ENCODE assay signal across 5 fruit fly cellular contexts in the genomic region with DNA sequence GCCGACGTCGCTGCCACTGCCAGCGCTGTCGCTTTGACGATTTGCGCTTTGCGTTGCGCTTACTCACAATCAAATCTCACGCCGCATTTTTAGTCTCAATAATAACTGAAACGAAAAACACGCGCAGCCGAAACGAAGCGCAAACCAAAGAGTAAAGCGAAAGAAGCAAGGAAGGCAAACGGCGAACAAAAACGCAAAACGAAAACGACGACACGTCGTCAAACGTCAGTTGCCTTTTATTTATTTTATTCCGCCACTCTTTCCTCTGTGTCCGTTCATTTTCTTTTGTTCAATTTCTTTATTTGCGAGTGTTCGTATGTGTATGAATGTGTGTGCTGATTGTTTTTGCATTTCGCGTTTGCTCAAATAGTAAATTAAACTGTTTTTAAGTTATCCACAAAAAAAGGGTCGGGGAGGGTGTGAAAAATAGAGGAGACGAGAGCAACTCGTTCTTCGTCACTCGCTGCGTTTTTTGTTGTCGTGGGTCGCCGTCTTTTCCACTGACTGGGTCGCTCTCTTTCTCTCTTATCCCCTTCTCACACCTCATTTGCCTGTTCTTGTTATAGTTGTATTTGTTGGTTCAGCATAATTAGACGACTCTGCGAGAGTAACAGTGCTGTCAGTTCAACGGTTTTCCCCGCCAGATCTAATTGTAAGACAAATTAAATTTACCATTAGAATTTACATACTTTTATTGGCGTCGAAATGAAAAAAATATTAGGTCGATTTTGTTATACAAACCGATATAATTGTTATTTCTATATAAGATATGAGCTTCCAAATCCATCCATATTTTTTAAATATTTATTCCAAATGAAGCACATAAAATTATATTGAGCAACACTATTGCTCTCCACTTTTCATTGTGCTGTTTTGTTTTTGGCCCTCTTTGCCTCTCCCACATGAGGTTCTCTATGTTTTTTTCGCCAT.
TF ChIP-seq lines count a peak whose summit lies in the region.

No protein-coding gene starts in this region.

TF ChIP-seq in whole organism, adult, 20 proteins besides CTCF, POLR2A, EP300 and RAD21 (continued from another document):
- no peak for TF ChIP-seq cnc (optimal IDR thresholded peaks at IDR 0.05; lab: Kevin White, UChicago)
- TF ChIP-seq kay (GFP tag; lab: Kevin White, UChicago; ENCODE audit: borderline replicate concordance), result peak; percentile 97
- TF ChIP-seq pad (GFP tag; optimal IDR thresholded peaks at IDR 0.05; lab: Kevin White, UChicago), result peak; percentile 85
- no peak for TF ChIP-seq toe (GFP tag; optimal IDR thresholded peaks at IDR 0.05; lab: Kevin White, UChicago)
- peak; percentile 20 for TF ChIP-seq CG1620 (GFP tag; optimal IDR thresholded peaks at IDR 0.05; lab: Kevin White, UChicago)
TF ChIP-seq in whole organism, adult: peak in this region for 12.

TF ChIP-seq in whole organism, embryonic, 481 proteins besides CTCF, POLR2A, EP300 and RAD21 (continued from another document and continues in another):
- TF ChIP-seq Sin3A (optimal IDR thresholded peaks at IDR 0.05; lab: Kevin White, UChicago), result no peak
- no peak for TF ChIP-seq Tbp (GFP tag; optimal IDR thresholded peaks at IDR 0.05; lab: Kevin White, UChicago)
- no peak for TF ChIP-seq trh (GFP tag; optimal IDR thresholded peaks at IDR 0.05; lab: Kevin White, UChicago)
- no peak for TF ChIP-seq Stat92E (GFP tag; optimal IDR thresholded peaks at IDR 0.05; lab: Kevin White, UChicago)
- TF ChIP-seq cas (GFP tag; IDR thresholded peaks at IDR 0.05; lab: Robert Waterston, UW), result no peak
- peak; percentile 35; the same call in 1 of the 3 replicates for TF ChIP-seq otp (GFP tag; IDR thresholded peaks at IDR 0.05; lab: Robert Waterston, UW)
- peak; percentile 38 for TF ChIP-seq Camta (GFP tag; optimal IDR thresholded peaks at IDR 0.05; lab: Kevin White, UChicago)
- no peak for TF ChIP-seq p53 (GFP tag; optimal IDR thresholded peaks at IDR 0.05; lab: Kevin White, UChicago)
- peak; percentile 63 for TF ChIP-seq D19B (GFP tag; optimal IDR thresholded peaks at IDR 0.05; lab: Kevin White, UChicago)
- peak; percentile 72 for TF ChIP-seq Dek (tag; optimal IDR thresholded peaks at IDR 0.05; lab: Kevin White, UChicago)
- TF ChIP-seq MTF-1 (GFP tag; optimal IDR thresholded peaks at IDR 0.05; lab: Kevin White, UChicago; ENCODE audit: borderline replicate concordance), result no peak
- TF ChIP-seq CG16815 (GFP tag; optimal IDR thresholded peaks at IDR 0.05; lab: Kevin White, UChicago), result peak; percentile 41
- peak; percentile 12 for TF ChIP-seq CG4854 (GFP tag; optimal IDR thresholded peaks at IDR 0.05; lab: Kevin White, UChicago)
- peak; percentile 73 for TF ChIP-seq CG17385 (GFP tag; optimal IDR thresholded peaks at IDR 0.05; lab: Kevin White, UChicago)
- peak; percentile 69 for TF ChIP-seq sqz (GFP tag; optimal IDR thresholded peaks at IDR 0.05; lab: Kevin White, UChicago)
- TF ChIP-seq HLH54F (GFP tag; optimal IDR thresholded peaks at IDR 0.05; lab: Kevin White, UChicago), result peak; percentile 3
- no peak for TF ChIP-seq CG2129 (GFP tag; IDR thresholded peaks at IDR 0.05; lab: Robert Waterston, UW; ENCODE audit: partially characterized antibody)
- TF ChIP-seq h (optimal IDR thresholded peaks at IDR 0.05; lab: Kevin White, UChicago), result no peak
- TF ChIP-seq Side (GFP tag; optimal IDR thresholded peaks at IDR 0.05; lab: Kevin White, UChicago), result peak; percentile 55
- TF ChIP-seq eyg (GFP tag; optimal IDR thresholded peaks at IDR 0.05; lab: Kevin White, UChicago), result peak; percentile 47
- TF ChIP-seq CG10209 (GFP tag; optimal IDR thresholded peaks at IDR 0.05; lab: Kevin White, UChicago), result peak; percentile 75
- no peak for TF ChIP-seq br (optimal IDR thresholded peaks at IDR 0.05; lab: Kevin White, UChicago)
- peak; percentile 36 for TF ChIP-seq CHES-1-like (GFP tag; optimal IDR thresholded peaks at IDR 0.05; lab: Kevin White, UChicago)
- peak; percentile 51 for TF ChIP-seq CG18476 (GFP tag; optimal IDR thresholded peaks at IDR 0.05; lab: Kevin White, UChicago)
- peak; percentile 77 for TF ChIP-seq slbo (GFP tag; IDR thresholded peaks at IDR 0.05; lab: Robert Waterston, UW)
- TF ChIP-seq hkb (optimal IDR thresholded peaks at IDR 0.05; lab: Kevin White, UChicago), result no peak
- peak; percentile 59 for TF ChIP-seq hkb (GFP tag; IDR thresholded peaks at IDR 0.05; lab: Robert Waterston, UW)
- no peak for TF ChIP-seq sim (GFP tag; IDR thresholded peaks at IDR 0.05; lab: Robert Waterston, UW)
- TF ChIP-seq gsb-n (tag; optimal IDR thresholded peaks at IDR 0.05; lab: Kevin White, UChicago), result peak; percentile 76

TF ChIP-seq in whole organism, prepupa, 60 proteins besides CTCF, POLR2A, EP300 and RAD21 (continued from another document and continues in another):
- no peak for TF ChIP-seq cyc (GFP tag; optimal IDR thresholded peaks at IDR 0.05; lab: Kevin White, UChicago)
- TF ChIP-seq Gug (GFP tag; IDR thresholded peaks at IDR 0.05; lab: Robert Waterston, UW), result peak; percentile 64
- TF ChIP-seq CG10631 (GFP tag; optimal IDR thresholded peaks at IDR 0.05; lab: Kevin White, UChicago), result peak; percentile 34
- no peak for TF ChIP-seq Sox14 (GFP tag; optimal IDR thresholded peaks at IDR 0.05; lab: Kevin White, UChicago)
- peak; percentile 75 for TF ChIP-seq CG6276 (GFP tag; optimal IDR thresholded peaks at IDR 0.05; lab: Kevin White, UChicago)
- TF ChIP-seq Hr4 (GFP tag; optimal IDR thresholded peaks at IDR 0.05; lab: Kevin White, UChicago), result peak; percentile 59
- TF ChIP-seq Ets21C (GFP tag; optimal IDR thresholded peaks at IDR 0.05; lab: Kevin White, UChicago), result no peak
- TF ChIP-seq eg (GFP tag; IDR thresholded peaks at IDR 0.05; lab: Robert Waterston, UW), result peak; percentile 79
- peak; percentile 6 for TF ChIP-seq topi (GFP tag; optimal IDR thresholded peaks at IDR 0.05; lab: Kevin White, UChicago)
- no peak for TF ChIP-seq CG11902 (GFP tag; optimal IDR thresholded peaks at IDR 0.05; lab: Kevin White, UChicago)
- no peak for TF ChIP-seq Smox (GFP tag; optimal IDR thresholded peaks at IDR 0.05; lab: Kevin White, UChicago)
- no peak for TF ChIP-seq Eip93F (GFP tag; optimal IDR thresholded peaks at IDR 0.05; lab: Kevin White, UChicago)
- TF ChIP-seq net (GFP tag; optimal IDR thresholded peaks at IDR 0.05; lab: Kevin White, UChicago), result no peak
- TF ChIP-seq Hr38 (GFP tag; optimal IDR thresholded peaks at IDR 0.05; lab: Kevin White, UChicago), result no peak
- TF ChIP-seq salr (GFP tag; optimal IDR thresholded peaks at IDR 0.05; lab: Kevin White, UChicago), result peak in 1 of 2 experiments; percentile 50
- peak; percentile 71 for TF ChIP-seq CG8119 (GFP tag; IDR thresholded peaks at IDR 0.05; lab: Robert Waterston, UW)
- TF ChIP-seq CG32006 (GFP tag; optimal IDR thresholded peaks at IDR 0.05; lab: Kevin White, UChicago), result peak; percentile 63
- TF ChIP-seq OdsH (GFP tag; optimal IDR thresholded peaks at IDR 0.05; lab: Kevin White, UChicago), result peak; percentile 32
- TF ChIP-seq CG31627 (GFP tag; optimal IDR thresholded peaks at IDR 0.05; lab: Kevin White, UChicago), result no peak
- no peak for TF ChIP-seq CG1621 (tag; optimal IDR thresholded peaks at IDR 0.05; lab: Kevin White, UChicago)
- TF ChIP-seq CG11294 (GFP tag; IDR thresholded peaks at IDR 0.05; lab: Robert Waterston, UW), result peak; percentile 47; the same call in 1 of the 2 replicates
- TF ChIP-seq esn (GFP tag; optimal IDR thresholded peaks at IDR 0.05; lab: Kevin White, UChicago), result peak; percentile 7
- peak; percentile 55 for TF ChIP-seq pdm3 (GFP tag; optimal IDR thresholded peaks at IDR 0.05; lab: Kevin White, UChicago)
- peak; percentile 72 for TF ChIP-seq CG15336 (GFP tag; IDR thresholded peaks at IDR 0.05; lab: Robert Waterston, UW)
- no peak for TF ChIP-seq acj6 (GFP tag; optimal IDR thresholded peaks at IDR 0.05; lab: Kevin White, UChicago)
- no peak for TF ChIP-seq Sox15 (GFP tag; optimal IDR thresholded peaks at IDR 0.05; lab: Kevin White, UChicago)
- TF ChIP-seq CG4318 (GFP tag; optimal IDR thresholded peaks at IDR 0.05; lab: Kevin White, UChicago), result peak; percentile 33
- peak; percentile 1 to 46 for TF ChIP-seq ss (GFP tag; optimal IDR thresholded peaks at IDR 0.05; lab: Kevin White, UChicago)
- no peak for TF ChIP-seq fd85E (GFP tag; optimal IDR thresholded peaks at IDR 0.05; lab: Kevin White, UChicago)
- peak; percentile 7 for TF ChIP-seq spab (GFP tag; optimal IDR thresholded peaks at IDR 0.05; lab: Kevin White, UChicago)

TF ChIP-seq in whole organism, pupa, 21 proteins besides CTCF, POLR2A, EP300 and RAD21 (continued from another document):
- TF ChIP-seq CG12605 (GFP tag; IDR thresholded peaks at IDR 0.05; lab: Robert Waterston, UW) (0 out of 2 replicates have a peak, but pooled peaks have one; percentile 47), CG15710 (tag; optimal IDR thresholded peaks at IDR 0.05; lab: Kevin White, UChicago) (peak; percentile 14), CG14655 (GFP tag; optimal IDR thresholded peaks at IDR 0.05; lab: Kevin White, UChicago) (peak; percentile 73)

TF ChIP-seq in whole organism, wandering third instar larva, 38 proteins besides CTCF, POLR2A, EP300 and RAD21 (continued from another document):
- TF ChIP-seq rgr (GFP tag; optimal IDR thresholded peaks at IDR 0.05; lab: Kevin White, UChicago), result peak; percentile 37
